Fruit fly (Drosophila melanogaster): ENCODE measurements around the gene CG12398.

CG12398 gene

DNA sequence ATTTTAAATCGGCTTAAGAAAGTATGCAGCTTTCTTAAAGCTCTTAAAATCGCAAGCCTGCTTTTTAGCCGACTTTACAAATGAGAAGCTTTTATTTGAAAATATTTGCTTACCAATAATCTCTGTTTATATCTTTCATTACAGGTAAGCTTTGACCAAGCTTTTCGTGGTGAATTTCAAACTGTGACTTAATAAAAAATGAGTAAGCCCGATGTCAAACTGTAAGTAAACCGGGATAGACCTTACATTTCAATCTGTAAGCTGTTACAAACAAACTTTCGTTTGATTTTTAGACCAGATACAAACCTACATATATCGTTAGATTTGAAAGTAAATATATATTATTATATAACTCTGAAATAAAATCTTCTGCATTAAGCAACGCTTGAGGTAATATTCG is 28.1 kb downstream of the CG12398 start:
- TF ChIP-seq Ets98B (GFP tag; IDR thresholded peaks at IDR 0.05) (no peak), fd96Ca (GFP tag; IDR thresholded peaks at IDR 0.05) (no peak), CG4496 (GFP tag; IDR thresholded peaks at IDR 0.05) (no peak), CG9948 (tag; optimal IDR thresholded peaks at IDR 0.05) (no peak), rn (GFP tag; IDR thresholded peaks at IDR 0.05) (no peak), CG34367 (tag; optimal IDR thresholded peaks at IDR 0.05) (no peak), gl (tag; optimal IDR thresholded peaks at IDR 0.05) (no peak), EcR (GFP tag; optimal IDR thresholded peaks at IDR 0.05) (no peak), CG14655 (GFP tag; optimal IDR thresholded peaks at IDR 0.05) (no peak), Pif1B (GFP tag; optimal IDR thresholded peaks at IDR 0.05) (no peak), CG15710 (tag; optimal IDR thresholded peaks at IDR 0.05) (no peak), CG17806 (tag; optimal IDR thresholded peaks at IDR 0.05) (no peak), Snoo (tag; optimal IDR thresholded peaks at IDR 0.05) (no peak), CG10348 (GFP tag; IDR thresholded peaks at IDR 0.05) (no peak), D1 (tag; optimal IDR thresholded peaks at IDR 0.05) (no peak), CG12605 (GFP tag; IDR thresholded peaks at IDR 0.05) (no peak), CG13204 (GFP tag; optimal IDR thresholded peaks at IDR 0.05) (no peak)

dm6 chrX:14883993-14884392 is 29.6 kb downstream of the CG12398 start:
- TF ChIP-seq CG13204 (GFP tag; optimal IDR thresholded peaks at IDR 0.05) (no peak), CG9948 (tag; optimal IDR thresholded peaks at IDR 0.05) (no peak), CG12605 (GFP tag; IDR thresholded peaks at IDR 0.05) (no peak), Pif1B (GFP tag; optimal IDR thresholded peaks at IDR 0.05) (no peak), Ets98B (GFP tag; IDR thresholded peaks at IDR 0.05) (no peak), CG4496 (GFP tag; IDR thresholded peaks at IDR 0.05) (no peak), CG17806 (tag; optimal IDR thresholded peaks at IDR 0.05) (no peak), rn (GFP tag; IDR thresholded peaks at IDR 0.05) (no peak), CG8301 (tag; optimal IDR thresholded peaks at IDR 0.05) (no peak), EcR (GFP tag; optimal IDR thresholded peaks at IDR 0.05) (no peak), CG32121 (GFP tag; IDR thresholded peaks at IDR 0.05) (no peak), gl (tag; optimal IDR thresholded peaks at IDR 0.05) (no peak), CG8159 (tag; optimal IDR thresholded peaks at IDR 0.05) (no peak), CG15710 (tag; optimal IDR thresholded peaks at IDR 0.05) (no peak)

DNA sequence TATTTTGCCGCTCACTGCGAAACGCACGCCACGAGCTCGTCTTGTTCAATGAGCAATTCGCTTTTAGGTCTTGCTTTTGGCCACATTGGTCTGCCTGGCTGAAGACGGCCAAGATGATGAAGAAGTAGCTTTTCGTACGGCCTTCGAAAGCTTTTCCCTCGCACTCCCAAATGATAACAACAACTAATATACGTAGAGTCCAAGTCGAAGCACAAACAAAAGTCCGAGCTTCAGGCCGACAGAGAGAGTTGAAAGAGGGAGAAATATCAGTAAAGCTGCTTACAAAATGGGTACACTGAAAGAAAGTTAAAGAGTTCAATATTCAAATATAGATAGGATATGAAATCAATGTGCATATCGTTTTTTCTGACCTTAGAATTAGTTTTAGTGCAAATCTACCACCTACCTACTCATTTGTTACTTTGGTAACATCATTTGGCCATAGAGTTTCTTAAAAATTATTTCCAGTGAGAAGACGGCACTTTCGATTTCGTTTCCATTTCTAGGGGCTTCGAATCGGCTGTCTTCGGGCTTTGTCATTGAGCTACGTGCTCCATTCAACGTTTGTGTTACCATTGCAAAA is 31.0 kb downstream of the CG12398 start, which contains the start of the genes CG45064 and CG45065:
CG45064 (minus strand) TSS at position 51 of the 583 bp plus-strand sequence.
CG45065 (minus strand) TSS at position 51 of the 583 bp plus-strand sequence.
- TF ChIP-seq CG17806 (tag; optimal IDR thresholded peaks at IDR 0.05) (peak; percentile 70), Snoo (tag; optimal IDR thresholded peaks at IDR 0.05) (peak; percentile 54), Pif1B (GFP tag; optimal IDR thresholded peaks at IDR 0.05) (peak; percentile 85), CG10348 (GFP tag; IDR thresholded peaks at IDR 0.05) (0 out of 2 replicates have a peak, but pooled peaks have one; percentile 38), CG13204 (GFP tag; optimal IDR thresholded peaks at IDR 0.05) (no peak), CG14655 (GFP tag; optimal IDR thresholded peaks at IDR 0.05) (peak; percentile 56), CG4496 (GFP tag; IDR thresholded peaks at IDR 0.05) (peak; percentile 92), gl (tag; optimal IDR thresholded peaks at IDR 0.05) (no peak), CG8301 (tag; optimal IDR thresholded peaks at IDR 0.05) (peak; percentile 73), fd96Ca (GFP tag; IDR thresholded peaks at IDR 0.05) (peak; percentile 87), CG8159 (tag; optimal IDR thresholded peaks at IDR 0.05) (peak; percentile 67), EcR (GFP tag; optimal IDR thresholded peaks at IDR 0.05) (no peak), CG15710 (tag; optimal IDR thresholded peaks at IDR 0.05) (peak; percentile 61), CG12605 (GFP tag; IDR thresholded peaks at IDR 0.05) (peak; percentile 82), rn (GFP tag; IDR thresholded peaks at IDR 0.05) (peak; percentile 71), CG32121 (GFP tag; IDR thresholded peaks at IDR 0.05) (peak; percentile 91), D1 (tag; optimal IDR thresholded peaks at IDR 0.05) (no peak), CG34367 (tag; optimal IDR thresholded peaks at IDR 0.05) (peak; percentile 37), CG9948 (tag; optimal IDR thresholded peaks at IDR 0.05) (peak; percentile 68), Pif1A (GFP tag; optimal IDR thresholded peaks at IDR 0.05) (peak; percentile 89), Ets98B (GFP tag; IDR thresholded peaks at IDR 0.05) (peak; percentile 93)

DNA sequence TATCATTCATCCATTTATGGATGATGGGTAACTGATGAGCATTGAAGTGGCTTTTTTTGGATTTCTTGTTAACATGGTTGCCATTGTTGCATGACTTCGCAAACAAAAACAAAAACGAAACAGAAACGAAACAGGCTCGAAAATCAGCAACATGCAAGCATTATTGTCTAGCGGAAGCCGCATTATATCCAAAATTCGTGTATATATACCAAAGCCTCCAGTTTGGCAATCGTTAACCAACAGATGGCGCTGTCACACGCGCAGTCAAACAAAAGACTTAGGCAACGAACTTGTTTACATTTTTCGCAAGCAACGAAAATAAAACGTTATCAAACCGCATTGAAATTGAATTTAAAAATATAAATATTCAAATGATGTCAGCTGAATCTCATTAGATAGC is 34.7 kb downstream of the CG12398 start:
- TF ChIP-seq CG17806 (tag; optimal IDR thresholded peaks at IDR 0.05) (no peak), gl (tag; optimal IDR thresholded peaks at IDR 0.05) (no peak), EcR (GFP tag; optimal IDR thresholded peaks at IDR 0.05) (no peak), D1 (tag; optimal IDR thresholded peaks at IDR 0.05) (no peak), Pif1A (GFP tag; optimal IDR thresholded peaks at IDR 0.05) (no peak), CG8159 (tag; optimal IDR thresholded peaks at IDR 0.05) (no peak), CG9948 (tag; optimal IDR thresholded peaks at IDR 0.05) (no peak), CG14655 (GFP tag; optimal IDR thresholded peaks at IDR 0.05) (no peak), CG13204 (GFP tag; optimal IDR thresholded peaks at IDR 0.05) (no peak), rn (GFP tag; IDR thresholded peaks at IDR 0.05) (no peak), CG10348 (GFP tag; IDR thresholded peaks at IDR 0.05) (no peak), CG12605 (GFP tag; IDR thresholded peaks at IDR 0.05) (no peak), CG15710 (tag; optimal IDR thresholded peaks at IDR 0.05) (no peak), Ets98B (GFP tag; IDR thresholded peaks at IDR 0.05) (no peak), Snoo (tag; optimal IDR thresholded peaks at IDR 0.05) (no peak), CG8301 (tag; optimal IDR thresholded peaks at IDR 0.05) (no peak), CG32121 (GFP tag; IDR thresholded peaks at IDR 0.05) (no peak), fd96Ca (GFP tag; IDR thresholded peaks at IDR 0.05) (no peak), Pif1B (GFP tag; optimal IDR thresholded peaks at IDR 0.05) (no peak), CG4496 (GFP tag; IDR thresholded peaks at IDR 0.05) (no peak)

dm6 chrX:14871028-14871427 is 42.6 kb downstream of the CG12398 start, which contains the start of gene CG9518:
TSS of gene CG9518 (minus strand) at chrX:14871181.
- TF ChIP-seq EcR (GFP tag; optimal IDR thresholded peaks at IDR 0.05): peak; percentile 13
- TF ChIP-seq CG14655 (GFP tag; optimal IDR thresholded peaks at IDR 0.05): no peak
- no peak for TF ChIP-seq CG34367 (tag; optimal IDR thresholded peaks at IDR 0.05)

Data from whole organism, pupa.